Worm (Caenorhabditis elegans) whole organism, L3 larva: Measurements from ENCODE around the gene F54C9.9.

ENCODE experiments used
- R02D3.7 ChIP-seq: fragments of 150-350 bp; optimal IDR thresholded peaks from 2 replicates; lab custom pipeline; 2014; ENCODE audit warnings: missing biosample characterization, missing genetic modification characterization
- ZK546.5 ChIP-seq: sonication (generic microtip); optimal IDR thresholded peaks from 2 replicates; lab custom pipeline; 2017; ENCODE audit warnings: missing biosample characterization, missing genetic modification characterization
- aly-2 ChIP-seq: fragments of 150-350 bp; optimal IDR thresholded peaks from 2 replicates; lab custom pipeline; 2014; ENCODE audit warnings: missing biosample characterization, missing genetic modification characterization
- ama-1 ChIP-seq: fragments of 150-350 bp; optimal IDR thresholded peaks from 2 replicates; lab custom pipeline; 2018
- ceh-16 ChIP-seq: sonication (generic microtip); optimal IDR thresholded peaks from 2 replicates; lab custom pipeline; 2017; ENCODE audit warnings: missing biosample characterization, missing genetic modification characterization
- ceh-28 ChIP-seq: fragments of 150-350 bp; optimal IDR thresholded peaks from 2 replicates; lab custom pipeline; 2014; ENCODE audit warnings: missing biosample characterization, missing genetic modification reagents, missing genetic modification characterization
- daf-12 ChIP-seq: fragments of 150-350 bp; optimal IDR thresholded peaks from 2 replicates; lab custom pipeline; 2014; ENCODE audit warnings: missing biosample characterization, missing genetic modification reagents, missing genetic modification characterization
- egl-27 ChIP-seq: sonication (generic microtip); optimal IDR thresholded peaks from 4 replicates; lab custom pipeline; 2017; ENCODE audit warnings: missing biosample characterization, missing genetic modification reagents, missing genetic modification characterization
- egl-5 ChIP-seq: fragments of 150-350 bp; optimal IDR thresholded peaks from 2 replicates; lab custom pipeline; 2017; ENCODE audit warnings: missing biosample characterization, missing genetic modification reagents, missing genetic modification characterization, inconsistent platforms
- elt-1 ChIP-seq: fragments of 150-350 bp; optimal IDR thresholded peaks from 2 replicates; lab custom pipeline; 2014; ENCODE audit warnings: missing biosample characterization, missing genetic modification characterization
- elt-3 ChIP-seq, 3 experiments: fragments of 150-350 bp in 1 of 3; sonication (generic microtip) in 2 of 3; optimal IDR thresholded peaks; 2 replicates in 2 of 3; 4 replicates in 1 of 3; lab custom pipeline; 2014 to 2017; ENCODE audit warnings: missing biosample characterization in 3 of 3, missing genetic modification characterization in 3 of 3
- eor-1 ChIP-seq, 2 experiments: fragments of 150-350 bp; optimal IDR thresholded peaks; 2 replicates each; lab custom pipeline; 2014 to 2018; ENCODE audit warnings: missing biosample characterization in 2 of 2, missing genetic modification characterization in 2 of 2
- fkh-10 ChIP-seq: sonication (generic microtip); optimal IDR thresholded peaks from 2 replicates; lab custom pipeline; 2017; ENCODE audit warnings: missing biosample characterization, missing genetic modification reagents, missing genetic modification characterization
- jun-1 ChIP-seq: fragments of 150-350 bp; optimal IDR thresholded peaks from 2 replicates; lab custom pipeline; 2014; ENCODE audit warnings: missing biosample characterization, missing genetic modification reagents, missing genetic modification characterization
- lin-39 ChIP-seq: fragments of 150-350 bp; optimal IDR thresholded peaks from 2 replicates; lab custom pipeline; 2018; ENCODE audit warnings: missing biosample characterization, missing genetic modification reagents, missing genetic modification characterization
- lsy-12 ChIP-seq: sonication (generic microtip); optimal IDR thresholded peaks from 2 replicates; lab custom pipeline; 2016; ENCODE audit warnings: mild to moderate bottlenecking, missing genetic modification characterization, missing compliant biosample characterization
- mdl-1 ChIP-seq: fragments of 150-350 bp; optimal IDR thresholded peaks from 2 replicates; lab custom pipeline; 2014; ENCODE audit warnings: missing biosample characterization, missing genetic modification characterization
- mml-1 ChIP-seq: fragments of 150-350 bp; sonication (generic microtip); optimal IDR thresholded peaks from 3 replicates; lab custom pipeline; 2014; ENCODE audit warnings: missing biosample characterization, missing genetic modification characterization
- nfya-1 ChIP-seq: sonication (generic microtip); optimal IDR thresholded peaks from 2 replicates; lab custom pipeline; 2017; ENCODE audit warnings: missing genetic modification characterization, mild to moderate bottlenecking, missing compliant biosample characterization, antibody characterized with exemption, moderate library complexity; ENCODE audit not compliant: insufficient read depth
- nhr-11 ChIP-seq: fragments of 150-350 bp; optimal IDR thresholded peaks from 2 replicates; lab custom pipeline; 2014; ENCODE audit warnings: missing biosample characterization, missing genetic modification characterization
- nhr-12 ChIP-seq: fragments of 150-350 bp; optimal IDR thresholded peaks from 2 replicates; lab custom pipeline; 2014; ENCODE audit warnings: missing biosample characterization, missing genetic modification characterization
- nhr-23 ChIP-seq: fragments of 150-350 bp; optimal IDR thresholded peaks from 2 replicates; lab custom pipeline; 2014; ENCODE audit warnings: missing biosample characterization, missing genetic modification reagents, missing genetic modification characterization
- nhr-25 ChIP-seq: sonication (generic microtip); optimal IDR thresholded peaks from 2 replicates; lab custom pipeline; 2017; ENCODE audit warnings: missing biosample characterization, missing genetic modification characterization
- nhr-28 ChIP-seq: fragments of 150-350 bp; optimal IDR thresholded peaks from 2 replicates; lab custom pipeline; 2014; ENCODE audit warnings: missing biosample characterization, missing genetic modification characterization
- nhr-43 ChIP-seq: sonication (generic microtip); optimal IDR thresholded peaks from 2 replicates; lab custom pipeline; 2016; ENCODE audit warnings: mild to moderate bottlenecking, missing genetic modification characterization, missing compliant biosample characterization; ENCODE audit not compliant: poor library complexity, severe bottlenecking
- nhr-67 ChIP-seq: fragments of 150-350 bp; optimal IDR thresholded peaks from 2 replicates; lab custom pipeline; 2014; ENCODE audit warnings: missing biosample characterization, missing genetic modification characterization
- nhr-76 ChIP-seq: fragments of 150-350 bp; sonication (generic microtip); optimal IDR thresholded peaks from 5 replicates; lab custom pipeline; 2014; ENCODE audit warnings: missing biosample characterization, missing genetic modification characterization
- nhr-77 ChIP-seq: fragments of 150-350 bp; optimal IDR thresholded peaks from 2 replicates; lab custom pipeline; 2014; ENCODE audit warnings: missing biosample characterization, missing genetic modification characterization
- pqm-1 ChIP-seq: fragments of 150-350 bp; optimal IDR thresholded peaks from 2 replicates; lab custom pipeline; 2017; ENCODE audit warnings: missing biosample characterization, missing genetic modification characterization, inconsistent platforms
- sea-2 ChIP-seq: fragments of 150-350 bp; sonication (generic microtip); optimal IDR thresholded peaks from 4 replicates; lab custom pipeline; 2014; ENCODE audit warnings: missing biosample characterization, missing genetic modification reagents, missing genetic modification characterization
- skn-1 ChIP-seq: fragments of 150-350 bp; optimal IDR thresholded peaks from 2 replicates; lab custom pipeline; 2014; ENCODE audit warnings: missing biosample characterization, missing genetic modification characterization
- snpc-4 ChIP-seq: fragments of 150-350 bp; optimal IDR thresholded peaks from 2 replicates; lab custom pipeline; 2014; ENCODE audit warnings: missing biosample characterization, missing genetic modification characterization
- unc-39 ChIP-seq: sonication (generic microtip); optimal IDR thresholded peaks from 4 replicates; lab custom pipeline; 2017; ENCODE audit warnings: missing biosample characterization, missing genetic modification characterization
- unc-62 ChIP-seq: fragments of 150-350 bp; sonication (generic microtip); optimal IDR thresholded peaks from 4 replicates; lab custom pipeline; 2014; ENCODE audit warnings: missing biosample characterization, missing genetic modification reagents, missing genetic modification characterization
- zag-1 ChIP-seq: fragments of 150-350 bp; optimal IDR thresholded peaks from 2 replicates; lab custom pipeline; 2014; ENCODE audit warnings: missing biosample characterization, missing genetic modification characterization
- ztf-11 ChIP-seq: fragments of 150-350 bp; optimal IDR thresholded peaks from 2 replicates; lab custom pipeline; 2014; ENCODE audit warnings: missing biosample characterization, missing genetic modification characterization
- ztf-4 ChIP-seq: fragments of 150-350 bp; optimal IDR thresholded peaks from 2 replicates; lab custom pipeline; 2014; ENCODE audit warnings: missing biosample characterization, missing genetic modification characterization

The F54C9.9 gene

ce11 chrII:8583035-8583434 lies 5.2 kb downstream of the F54C9.9 start:
- TF ChIP-seq fkh-10 (no peak), ztf-4 (no peak), ama-1 (lab: Kevin White, UChicago) (no peak), nhr-23 (tag; lab: Kevin White, UChicago) (no peak), snpc-4 (tag; lab: Kevin White, UChicago) (no peak), egl-5 (no peak), sea-2 (GFP tag; lab: Kevin White, UChicago) (no peak), mdl-1 (no peak), egl-27 (tag; lab: Kevin White, UChicago) (no peak), lsy-12 (tag; lab: Kevin White, UChicago) (no peak), daf-12 (tag; lab: Kevin White, UChicago) (no peak), R02D3.7 (tag; lab: Kevin White, UChicago) (no peak), mml-1 (no peak), unc-39 (tag; lab: Kevin White, UChicago) (no peak), nfya-1 (tag; lab: Kevin White, UChicago) (no peak), skn-1 (no peak), nhr-76 (tag; lab: Kevin White, UChicago) (no peak), pqm-1 (tag; lab: Kevin White, UChicago) (no peak), ceh-28 (tag; lab: Kevin White, UChicago) (no peak)

DNA sequence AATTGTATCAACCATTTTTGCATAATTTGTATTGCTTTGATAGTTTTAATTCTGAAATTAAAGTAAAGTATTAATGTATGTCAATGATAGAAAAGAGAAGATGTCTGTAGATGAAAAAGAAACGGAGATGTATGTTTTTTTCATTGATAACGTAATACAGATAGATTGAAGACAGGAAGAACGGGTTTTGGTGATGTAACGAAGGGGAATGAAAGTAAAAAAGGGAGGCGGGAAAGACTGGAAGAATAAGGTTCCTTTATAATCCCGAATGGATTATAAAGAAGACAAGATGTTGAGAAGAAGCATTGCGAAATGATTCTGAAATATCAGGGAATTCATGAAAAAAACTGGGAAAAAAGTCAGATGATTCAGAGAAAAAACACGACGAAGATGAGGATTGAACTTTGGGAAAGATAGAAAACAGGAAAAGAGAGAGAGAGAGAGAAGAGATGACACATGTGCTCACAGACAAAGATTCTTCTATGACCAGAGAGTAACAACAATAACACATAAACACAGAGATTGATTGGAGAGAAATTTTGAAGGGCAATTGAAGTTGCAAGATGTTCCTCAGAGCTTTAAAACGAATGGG lies 7.3 kb downstream of the F54C9.9 start, which contains the start of gene F54C9.11:
TSS of gene F54C9.11 (minus strand) at position 51 of the 592 bp plus-strand sequence.
- no peak for TF ChIP-seq nhr-12 (tag; lab: Kevin White, UChicago)
- peak; percentile 42 for TF ChIP-seq egl-5
- TF ChIP-seq unc-39 (tag; lab: Kevin White, UChicago): no peak
- no peak for TF ChIP-seq skn-1
- TF ChIP-seq nhr-28: no peak
- TF ChIP-seq egl-27 (tag; lab: Kevin White, UChicago): no peak
- no peak for TF ChIP-seq nhr-77
- no peak for TF ChIP-seq ceh-16 (tag; lab: Kevin White, UChicago)
- peak; percentile 47 for TF ChIP-seq nfya-1 (tag; lab: Kevin White, UChicago)
- TF ChIP-seq nhr-67: no peak

- TF ChIP-seq nhr-25 (tag; lab: Kevin White, UChicago) (peak; percentile 56), aly-2 (no peak)
Measured at ce11 chrII:8585921-8586320, 8.1 kb downstream of the F54C9.9 start.

- TF ChIP-seq lin-39 (tag; lab: Kevin White, UChicago) (peak; percentile 18), eor-1 (tag; optimal IDR thresholded peaks at IDR 0.05; lab: Kevin White, UChicago) (no peak), ztf-11 (tag; lab: Kevin White, UChicago) (no peak), nhr-12 (tag; lab: Kevin White, UChicago) (no peak), nfya-1 (tag; lab: Kevin White, UChicago) (peak; percentile 14), elt-1 (tag; lab: Kevin White, UChicago) (peak; percentile 64)
Measured at ce11 chrII:8587660-8588230, 9.9 kb downstream of the F54C9.9 start.

DNA sequence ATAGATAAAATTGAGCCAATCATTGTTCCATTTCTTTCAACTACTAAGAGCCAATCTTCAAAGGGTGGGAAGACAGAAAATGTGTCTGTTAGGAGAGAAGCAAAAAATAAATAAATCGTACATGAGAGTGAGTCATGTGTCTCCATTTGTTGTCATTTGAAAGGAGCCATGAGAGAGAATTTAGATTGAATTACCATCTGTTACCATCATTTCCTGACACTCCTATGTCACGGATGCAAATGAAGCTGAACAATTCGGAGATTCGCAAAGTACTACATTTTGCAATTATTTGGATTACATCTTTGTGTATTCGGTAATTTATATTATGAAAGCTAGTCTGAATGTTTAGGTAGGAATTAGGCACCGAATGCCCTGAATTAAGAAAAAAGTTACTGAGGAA lies 10.6 kb downstream of the F54C9.9 start:
- TF ChIP-seq ama-1 (lab: Kevin White, UChicago) (no peak), nhr-12 (tag; lab: Kevin White, UChicago) (no peak), elt-3 (tag; optimal IDR thresholded peaks at IDR 0.05; lab: Kevin White, UChicago) (no peak), jun-1 (tag; lab: Kevin White, UChicago) (no peak), nhr-43 (tag; lab: Kevin White, UChicago) (no peak), mdl-1 (no peak), ZK546.5 (no peak), sea-2 (GFP tag; lab: Kevin White, UChicago) (no peak), daf-12 (tag; lab: Kevin White, UChicago) (no peak), unc-39 (tag; lab: Kevin White, UChicago) (no peak), nhr-11 (no peak), unc-62 (GFP tag; lab: Kevin White, UChicago) (no peak), nhr-77 (no peak), nhr-23 (tag; lab: Kevin White, UChicago) (no peak), lin-39 (tag; lab: Kevin White, UChicago) (no peak), aly-2 (no peak), nhr-67 (no peak), eor-1 (tag; optimal IDR thresholded peaks at IDR 0.05; lab: Kevin White, UChicago) (no peak), zag-1 (no peak), ceh-28 (tag; lab: Kevin White, UChicago) (no peak)
